Fruit fly (Drosophila melanogaster): ENCODE results near the gene HDAC11.

Gene HDAC11

DNA sequence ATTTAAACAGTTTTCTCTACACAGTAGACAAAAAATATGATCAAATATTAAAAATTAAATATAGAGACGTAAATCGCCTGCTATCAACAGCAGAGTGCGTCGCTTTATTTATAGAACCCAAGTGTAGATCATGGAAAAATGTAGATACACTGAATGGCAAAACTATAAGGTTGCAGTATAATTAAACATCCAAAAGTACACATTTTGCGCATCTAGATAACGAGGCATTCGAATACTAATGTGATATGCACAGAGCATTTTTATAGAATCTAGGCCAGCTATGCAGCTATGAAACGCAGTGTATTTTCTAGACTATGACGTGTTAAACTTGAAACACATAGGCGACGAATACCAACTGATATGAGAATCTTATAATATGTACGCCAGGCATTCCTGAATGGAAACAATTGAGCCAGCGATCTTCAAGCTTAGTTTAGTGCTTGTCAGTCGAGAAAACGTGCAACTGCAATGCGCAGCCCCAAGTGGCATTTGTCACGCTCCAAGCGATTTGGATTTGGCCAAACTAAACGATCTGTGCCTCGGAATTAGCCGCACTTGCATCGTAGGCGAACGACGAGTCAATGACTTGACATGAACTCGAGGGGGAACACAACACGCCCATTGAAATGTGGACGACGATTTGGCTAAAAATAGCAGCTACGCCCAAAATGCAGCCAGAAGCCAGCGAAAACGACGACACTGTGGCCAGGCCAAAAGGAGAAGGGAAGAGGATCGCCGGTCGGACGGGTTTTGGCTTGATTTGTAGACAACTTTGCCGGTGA is 45.0 kb downstream of the HDAC11 start (continued):
- peak; percentile 64 for TF ChIP-seq CG6654 (GFP tag; optimal IDR thresholded peaks at IDR 0.05)
- TF ChIP-seq trh (GFP tag; optimal IDR thresholded peaks at IDR 0.05), result no peak
- peak; percentile 89 for TF ChIP-seq ken (GFP tag; IDR thresholded peaks at IDR 0.05)
- TF ChIP-seq CG11247 (GFP tag; IDR thresholded peaks at IDR 0.05), result peak; percentile 84
- TF ChIP-seq CG6765 (GFP tag; optimal IDR thresholded peaks at IDR 0.05), result peak; percentile 77
- no peak for TF ChIP-seq CG14965 (GFP tag; optimal IDR thresholded peaks at IDR 0.05; ENCODE audit: borderline replicate concordance)
- TF ChIP-seq vfl (GFP tag; optimal IDR thresholded peaks at IDR 0.05), result peak; percentile 75
- peak; percentile 80 for TF ChIP-seq tup (GFP tag; optimal IDR thresholded peaks at IDR 0.05)
- peak; percentile 89 for TF ChIP-seq Taf1 (GFP tag; IDR thresholded peaks at IDR 0.05)
- TF ChIP-seq tna (GFP tag; IDR thresholded peaks at IDR 0.05; ENCODE audit: partially characterized antibody), result no peak
- TF ChIP-seq pzg (GFP tag; optimal IDR thresholded peaks at IDR 0.05), result peak; percentile 17
- peak; percentile 93 for TF ChIP-seq Dip3 (GFP tag; optimal IDR thresholded peaks at IDR 0.05)
- TF ChIP-seq br (optimal IDR thresholded peaks at IDR 0.05), result no peak
- peak; percentile 88 for TF ChIP-seq tx (GFP tag; optimal IDR thresholded peaks at IDR 0.05)
- TF ChIP-seq ham (GFP tag; IDR thresholded peaks at IDR 0.05), result no peak
- peak; percentile 75 for TF ChIP-seq CG13775 (GFP tag; optimal IDR thresholded peaks at IDR 0.05)
- peak; percentile 86 for TF ChIP-seq Awh (GFP tag; IDR thresholded peaks at IDR 0.05)
- TF ChIP-seq CG1792 (GFP tag; optimal IDR thresholded peaks at IDR 0.05), result peak; percentile 81
- TF ChIP-seq ase (GFP tag; IDR thresholded peaks at IDR 0.05), result peak; percentile 90
- TF ChIP-seq CG15601 (tag; optimal IDR thresholded peaks at IDR 0.05), result peak; percentile 68
- TF ChIP-seq tin (GFP tag; optimal IDR thresholded peaks at IDR 0.05), result peak; percentile 75
- peak; percentile 81 for TF ChIP-seq Sox100B (GFP tag; optimal IDR thresholded peaks at IDR 0.05)
- peak; percentile 78 for TF ChIP-seq ab (GFP tag; optimal IDR thresholded peaks at IDR 0.05)
- peak; percentile 92 for TF ChIP-seq CG11456 (GFP tag; IDR thresholded peaks at IDR 0.05)
- peak; percentile 78 for TF ChIP-seq CG1529 (GFP tag; optimal IDR thresholded peaks at IDR 0.05)
- no peak for TF ChIP-seq CG2129 (GFP tag; IDR thresholded peaks at IDR 0.05; ENCODE audit: partially characterized antibody)
- peak; percentile 70 for TF ChIP-seq Bdp1 (GFP tag; optimal IDR thresholded peaks at IDR 0.05)
- TF ChIP-seq en (GFP tag; optimal IDR thresholded peaks at IDR 0.05), result peak; percentile 63
- TF ChIP-seq bsh (GFP tag; optimal IDR thresholded peaks at IDR 0.05), result peak; percentile 84 to 90
- TF ChIP-seq eve (GFP tag; optimal IDR thresholded peaks at IDR 0.05), result no peak
- no peak for TF ChIP-seq tll (GFP tag; optimal IDR thresholded peaks at IDR 0.05)
- TF ChIP-seq grn (GFP tag; optimal IDR thresholded peaks at IDR 0.05), result peak; percentile 10
- peak; percentile 83 for TF ChIP-seq D19A (tag; optimal IDR thresholded peaks at IDR 0.05)
- TF ChIP-seq CG2712 (tag; optimal IDR thresholded peaks at IDR 0.05), result peak; percentile 86
- TF ChIP-seq dmrt11E (tag; optimal IDR thresholded peaks at IDR 0.05), result peak; percentile 40
- no peak for TF ChIP-seq CG15479 (GFP tag; optimal IDR thresholded peaks at IDR 0.05)
- peak; percentile 73 for TF ChIP-seq Max (GFP tag; optimal IDR thresholded peaks at IDR 0.05)
- peak; percentile 73 for TF ChIP-seq onecut (GFP tag; IDR thresholded peaks at IDR 0.05)
- TF ChIP-seq Sry-β (GFP tag; optimal IDR thresholded peaks at IDR 0.05), result no peak
- peak; percentile 87 for TF ChIP-seq zfh1 (GFP tag; IDR thresholded peaks at IDR 0.05)
- peak; percentile 83 for TF ChIP-seq rib (GFP tag; IDR thresholded peaks at IDR 0.05)
- peak; percentile 83 for TF ChIP-seq CG31441 (GFP tag; IDR thresholded peaks at IDR 0.05)
- TF ChIP-seq CG12769 (tag; optimal IDR thresholded peaks at IDR 0.05), result peak; percentile 96
- peak; percentile 73 for TF ChIP-seq CG13123 (GFP tag; optimal IDR thresholded peaks at IDR 0.05)
- peak; percentile 76 for TF ChIP-seq nau (GFP tag; optimal IDR thresholded peaks at IDR 0.05)
- TF ChIP-seq unc-4 (GFP tag; IDR thresholded peaks at IDR 0.05; ENCODE audit: partially characterized antibody), result no peak
- peak; percentile 86 for TF ChIP-seq bab2 (GFP tag; optimal IDR thresholded peaks at IDR 0.05)
- peak; percentile 65 for TF ChIP-seq Ravus (GFP tag; IDR thresholded peaks at IDR 0.05)
- TF ChIP-seq CG17568 (GFP tag; optimal IDR thresholded peaks at IDR 0.05), result peak; percentile 85
